Worm (Caenorhabditis elegans): ENCODE data around the gene Y59A8B.24.

Y59A8B.24 gene

ce11 chrV:17921423-17921822 is 30.3 kb upstream of the Y59A8B.24 start, which contains the start of gene E01B7.2 (continued):
- TF ChIP-seq madf-10 (tag; optimal IDR thresholded peaks at IDR 0.05) (no peak), T26A5.8 (tag; optimal IDR thresholded peaks at IDR 0.05) (no peak), B0035.1 (tag; optimal IDR thresholded peaks at IDR 0.05) (no peak), unc-62 (GFP tag; optimal IDR thresholded peaks at IDR 0.05) (no peak), egl-44 (GFP tag; IDR thresholded peaks at IDR 0.05) (no peak), ccch-3 (GFP tag; optimal IDR thresholded peaks at IDR 0.05) (no peak), attf-3 (GFP tag; conservative IDR thresholded peaks at IDR 0.05) (no peak), sea-2 (GFP tag; IDR thresholded peaks at IDR 0.05) (no peak), F39B2.1 (GFP tag; IDR thresholded peaks at IDR 0.05) (no peak), unc-130 (GFP tag; optimal IDR thresholded peaks at IDR 0.05) (no peak), fkh-3 (tag; optimal IDR thresholded peaks at IDR 0.05) (no peak), snpc-1.3 (tag; optimal IDR thresholded peaks at IDR 0.05; ENCODE audit: insufficient read depth) (no peak), snpc-4 (GFP tag; optimal IDR thresholded peaks at IDR 0.05) (no peak), snpc-4 (tag; optimal IDR thresholded peaks at IDR 0.05) (peak in 3 of 4 experiments; percentile 3 to 60 (median 27)), ztf-3 (GFP tag; optimal IDR thresholded peaks at IDR 0.05) (no peak), B0261.1 (tag; optimal IDR thresholded peaks at IDR 0.05) (no peak), akir-1 (GFP tag; optimal IDR thresholded peaks at IDR 0.05) (no peak), rcor-1 (GFP tag; IDR thresholded peaks at IDR 0.05) (peak; percentile 75), him-1 (tag; optimal IDR thresholded peaks at IDR 0.05) (peak; percentile 36), repo-1 (tag; optimal IDR thresholded peaks at IDR 0.05) (peak; percentile 6), madf-6 (GFP tag; IDR thresholded peaks at IDR 0.05) (peak; percentile 87), ZK185.1 (tag; optimal IDR thresholded peaks at IDR 0.05; ENCODE audit: poor library complexity, severe bottlenecking) (no peak), lag-1 (GFP tag; IDR thresholded peaks at IDR 0.05) (no peak), F52B5.7 (tag; optimal IDR thresholded peaks at IDR 0.05) (no peak), nhr-80 (tag; optimal IDR thresholded peaks at IDR 0.05) (no peak), ceh-58 (GFP tag; IDR thresholded peaks at IDR 0.05) (no peak), dox-1 (GFP tag; IDR thresholded peaks at IDR 0.05) (peak; percentile 66; the same call in 1 of the 2 replicates), sdz-38 (tag; optimal IDR thresholded peaks at IDR 0.05) (no peak), hmg-20 (GFP tag; IDR thresholded peaks at IDR 0.05) (no peak), die-1 (tag; optimal IDR thresholded peaks at IDR 0.05) (no peak), pha-4 (tag; optimal IDR thresholded peaks at IDR 0.05) (peak; percentile 56), C17E4.6 (GFP tag; IDR thresholded peaks at IDR 0.05) (no peak), Y67H2A.10 (GFP tag; conservative IDR thresholded peaks at IDR 0.05) (no peak), C06A6.2 (GFP tag; conservative IDR thresholded peaks at IDR 0.05) (no peak), tbp1 (GFP tag; optimal IDR thresholded peaks at IDR 0.05) (peak; percentile 20), ztf-28 (GFP tag; IDR thresholded peaks at IDR 0.05) (no peak), bed-2 (GFP tag; IDR thresholded peaks at IDR 0.05) (no peak), zim-3 (tag; optimal IDR thresholded peaks at IDR 0.05) (no peak), tlf-1 (GFP tag; optimal IDR thresholded peaks at IDR 0.05) (peak; percentile 27), aptf-3 (GFP tag; IDR thresholded peaks at IDR 0.05) (no peak), nfyb-1 (GFP tag; IDR thresholded peaks at IDR 0.05) (peak; percentile 41; the same call in 1 of the 2 replicates), ets-4 (GFP tag; optimal IDR thresholded peaks at IDR 0.05) (no peak), F55B11.4 (tag; optimal IDR thresholded peaks at IDR 0.05; ENCODE audit: borderline replicate concordance, insufficient read depth) (no peak), T07F8.4 (tag; optimal IDR thresholded peaks at IDR 0.05) (no peak), dpl-1 (GFP tag; optimal IDR thresholded peaks at IDR 0.05) (peak; percentile 76), Y53F4B.3 (GFP tag; IDR thresholded peaks at IDR 0.05) (no peak), let-607 (tag; optimal IDR thresholded peaks at IDR 0.05) (no peak), nfya-2 (GFP tag; IDR thresholded peaks at IDR 0.05) (no peak), B0336.3 (GFP tag; IDR thresholded peaks at IDR 0.05) (0 out of 2 replicates have a peak, but pooled peaks have one; percentile 39), ekl-4 (GFP tag; IDR thresholded peaks at IDR 0.05) (no peak)

Data from whole organism, young adult.